Fruit fly (Drosophila melanogaster) S2 (cell line): ENCODE measurements around the gene CG3769.

ENCODE experiments used
- CG8478 ChIP-seq: fragments of >200 bp; optimal IDR thresholded peaks from 2 replicates; lab custom pipeline; 2018
- CTCF ChIP-seq, 2 experiments: fragments of >200 bp; optimal IDR thresholded peaks; 2 replicates each; lab custom pipeline; 2018

dm6 chr2L:9424193-9424592 lies 11.0 kb upstream of the CG3769 start:
- TF ChIP-seq CG8478 (lab: Kevin White, UChicago) (no peak), CTCF (optimal IDR thresholded peaks at IDR 0.05; lab: Kevin White, UChicago) (no peak)
